In genomic region chrX:11452846-11453391, dm6 we compare ENCODE assay signal across 4 fruit fly cellular contexts.
TF ChIP-seq lines count a peak whose summit lies in the region.

No protein-coding gene starts in this region.

TF ChIP-seq in whole organism, adult, 20 proteins besides CTCF, POLR2A, EP300 and RAD21 (continued from another document):
- no peak for TF ChIP-seq toe (GFP tag; optimal IDR thresholded peaks at IDR 0.05; lab: Kevin White, UChicago)

TF ChIP-seq in whole organism, embryonic, 481 proteins besides CTCF, POLR2A, EP300 and RAD21 (continued from another document and continues in another):
- TF ChIP-seq CG11085 (GFP tag; IDR thresholded peaks at IDR 0.05; lab: Robert Waterston, UW) (peak; percentile 63), CG3065 (GFP tag; optimal IDR thresholded peaks at IDR 0.05; lab: Kevin White, UChicago) (peak; percentile 30), Dip2 (GFP tag; IDR thresholded peaks at IDR 0.05; lab: Robert Waterston, UW) (no peak), CG33213 (GFP tag; optimal IDR thresholded peaks at IDR 0.05; lab: Kevin White, UChicago) (peak; percentile 68), MBD-R2 (GFP tag; IDR thresholded peaks at IDR 0.05; lab: Robert Waterston, UW) (peak; percentile 63), CG6791 (GFP tag; IDR thresholded peaks at IDR 0.05; lab: Robert Waterston, UW; ENCODE audit: partially characterized antibody) (no peak), aop (GFP tag; IDR thresholded peaks at IDR 0.05; lab: Robert Waterston, UW) (peak; percentile 36; the same call in 1 of the 2 replicates), CG17328 (GFP tag; IDR thresholded peaks at IDR 0.05; lab: Robert Waterston, UW) (peak; percentile 84), Trl (optimal IDR thresholded peaks at IDR 0.05; lab: Kevin White, UChicago) (no peak), Trl (GFP tag; optimal IDR thresholded peaks at IDR 0.05; lab: Kevin White, UChicago) (peak; percentile 88), CG7987 (GFP tag; optimal IDR thresholded peaks at IDR 0.05; lab: Kevin White, UChicago) (peak; percentile 49), cas (GFP tag; IDR thresholded peaks at IDR 0.05; lab: Robert Waterston, UW) (peak; percentile 61; the same call in 1 of the 2 replicates), NFAT (GFP tag; IDR thresholded peaks at IDR 0.05; lab: Robert Waterston, UW) (peak; percentile 73), CG1233 (GFP tag; optimal IDR thresholded peaks at IDR 0.05; lab: Kevin White, UChicago) (peak; percentile 77), CG18476 (GFP tag; optimal IDR thresholded peaks at IDR 0.05; lab: Kevin White, UChicago) (peak; percentile 64), seq (GFP tag; IDR thresholded peaks at IDR 0.05; lab: Robert Waterston, UW) (peak; percentile 85), rib (GFP tag; IDR thresholded peaks at IDR 0.05; lab: Robert Waterston, UW) (peak; percentile 71), hbn (GFP tag; IDR thresholded peaks at IDR 0.05; lab: Robert Waterston, UW; ENCODE audit: partially characterized antibody) (no peak), CG8290 (GFP tag; optimal IDR thresholded peaks at IDR 0.05; lab: Kevin White, UChicago) (peak; percentile 37), CG8290 (tag; optimal IDR thresholded peaks at IDR 0.05; lab: Kevin White, UChicago) (peak in 1 of 2 experiments; percentile 90), CG12071 (GFP tag; optimal IDR thresholded peaks at IDR 0.05; lab: Kevin White, UChicago) (peak; percentile 72), HLHmδ (GFP tag; optimal IDR thresholded peaks at IDR 0.05; lab: Kevin White, UChicago) (no peak), pum (GFP tag; optimal IDR thresholded peaks at IDR 0.05; lab: Kevin White, UChicago) (peak; percentile 81), E2f1 (GFP tag; IDR thresholded peaks at IDR 0.05; lab: Robert Waterston, UW) (peak; percentile 89), CG1603 (tag; optimal IDR thresholded peaks at IDR 0.05; lab: Kevin White, UChicago) (peak; percentile 88), BtbVII (GFP tag; optimal IDR thresholded peaks at IDR 0.05; lab: Kevin White, UChicago) (peak; percentile 64), CG7372 (GFP tag; IDR thresholded peaks at IDR 0.05; lab: Robert Waterston, UW) (peak; percentile 70), ken (GFP tag; IDR thresholded peaks at IDR 0.05; lab: Robert Waterston, UW) (peak; percentile 89), Hmx (GFP tag; optimal IDR thresholded peaks at IDR 0.05; lab: Kevin White, UChicago) (no peak), CG12104 (GFP tag; optimal IDR thresholded peaks at IDR 0.05; lab: Kevin White, UChicago) (peak; percentile 20), CG9609 (GFP tag; optimal IDR thresholded peaks at IDR 0.05; lab: Kevin White, UChicago) (peak; percentile 55), Awh (GFP tag; IDR thresholded peaks at IDR 0.05; lab: Robert Waterston, UW) (peak; percentile 86), CG4730 (GFP tag; IDR thresholded peaks at IDR 0.05; lab: Robert Waterston, UW) (peak; percentile 75), CG10462 (GFP tag; optimal IDR thresholded peaks at IDR 0.05; lab: Kevin White, UChicago) (no peak), Bgb (GFP tag; IDR thresholded peaks at IDR 0.05; lab: Robert Waterston, UW; ENCODE audit: partially characterized antibody) (peak; percentile 52; the same call in 1 of the 2 replicates), CG10979 (tag; optimal IDR thresholded peaks at IDR 0.05; lab: Kevin White, UChicago) (peak; percentile 66), Dip3 (GFP tag; optimal IDR thresholded peaks at IDR 0.05; lab: Kevin White, UChicago) (peak; percentile 59), CG32772 (GFP tag; IDR thresholded peaks at IDR 0.05; lab: Robert Waterston, UW) (peak; percentile 83), Lpt (GFP tag; optimal IDR thresholded peaks at IDR 0.05; lab: Kevin White, UChicago) (no peak), CG10147 (GFP tag; optimal IDR thresholded peaks at IDR 0.05; lab: Kevin White, UChicago) (peak; percentile 56), CG2120 (GFP tag; optimal IDR thresholded peaks at IDR 0.05; lab: Kevin White, UChicago) (peak; percentile 82), CG10366 (GFP tag; IDR thresholded peaks at IDR 0.05; lab: Robert Waterston, UW) (peak; percentile 86), ATbp (GFP tag; optimal IDR thresholded peaks at IDR 0.05; lab: Kevin White, UChicago) (peak; percentile 79)

TF ChIP-seq in whole organism, prepupa, 60 proteins besides CTCF, POLR2A, EP300 and RAD21 (continued from another document):
- TF ChIP-seq CG8632 (GFP tag; optimal IDR thresholded peaks at IDR 0.05; lab: Kevin White, UChicago), result peak; percentile 75
- peak; percentile 62 for TF ChIP-seq CG8319 (GFP tag; optimal IDR thresholded peaks at IDR 0.05; lab: Kevin White, UChicago)
- peak; percentile 83 for TF ChIP-seq Sox14 (GFP tag; optimal IDR thresholded peaks at IDR 0.05; lab: Kevin White, UChicago)
- no peak for TF ChIP-seq fkh (GFP tag; optimal IDR thresholded peaks at IDR 0.05; lab: Kevin White, UChicago)
- TF ChIP-seq Eip78C (GFP tag; lab: Kevin White, UChicago), result peak; percentile 94
- TF ChIP-seq achi (GFP tag; optimal IDR thresholded peaks at IDR 0.05; lab: Kevin White, UChicago), result peak; percentile 86
- TF ChIP-seq vri (GFP tag; optimal IDR thresholded peaks at IDR 0.05; lab: Kevin White, UChicago), result peak; percentile 57
- TF ChIP-seq CG6792 (GFP tag; optimal IDR thresholded peaks at IDR 0.05; lab: Kevin White, UChicago), result peak; percentile 74
- TF ChIP-seq net (GFP tag; optimal IDR thresholded peaks at IDR 0.05; lab: Kevin White, UChicago), result peak; percentile 88
- TF ChIP-seq cyc (GFP tag; optimal IDR thresholded peaks at IDR 0.05; lab: Kevin White, UChicago), result peak; percentile 70
- peak; percentile 41 for TF ChIP-seq Sox15 (GFP tag; optimal IDR thresholded peaks at IDR 0.05; lab: Kevin White, UChicago)
- TF ChIP-seq CG6276 (GFP tag; optimal IDR thresholded peaks at IDR 0.05; lab: Kevin White, UChicago), result peak; percentile 84
- TF ChIP-seq Hr39 (GFP tag; optimal IDR thresholded peaks at IDR 0.05; lab: Kevin White, UChicago), result peak; percentile 68
- peak; percentile 82 for TF ChIP-seq CG16779 (tag; optimal IDR thresholded peaks at IDR 0.05; lab: Kevin White, UChicago)
- TF ChIP-seq CG8119 (GFP tag; IDR thresholded peaks at IDR 0.05; lab: Robert Waterston, UW), result peak; percentile 92
- peak; percentile 55 for TF ChIP-seq CG11902 (GFP tag; optimal IDR thresholded peaks at IDR 0.05; lab: Kevin White, UChicago)
- TF ChIP-seq topi (GFP tag; optimal IDR thresholded peaks at IDR 0.05; lab: Kevin White, UChicago), result peak; percentile 80
- TF ChIP-seq CG9139 (GFP tag; optimal IDR thresholded peaks at IDR 0.05; lab: Kevin White, UChicago), result peak; percentile 73
- peak; percentile 87 for TF ChIP-seq CG3919 (GFP tag; optimal IDR thresholded peaks at IDR 0.05; lab: Kevin White, UChicago)
- peak; percentile 84 for TF ChIP-seq CG10631 (GFP tag; optimal IDR thresholded peaks at IDR 0.05; lab: Kevin White, UChicago)
- TF ChIP-seq CG31627 (GFP tag; optimal IDR thresholded peaks at IDR 0.05; lab: Kevin White, UChicago), result peak; percentile 62
- peak; percentile 88 for TF ChIP-seq dac (GFP tag; optimal IDR thresholded peaks at IDR 0.05; lab: Kevin White, UChicago)
- peak; percentile 74 for TF ChIP-seq CG11762 (GFP tag; optimal IDR thresholded peaks at IDR 0.05; lab: Kevin White, UChicago; ENCODE audit: insufficient read depth)
- no peak for TF ChIP-seq CG6854 (GFP tag; optimal IDR thresholded peaks at IDR 0.05; lab: Kevin White, UChicago)
- TF ChIP-seq Hr38 (GFP tag; optimal IDR thresholded peaks at IDR 0.05; lab: Kevin White, UChicago), result no peak
- peak; percentile 56 for TF ChIP-seq fd85E (GFP tag; optimal IDR thresholded peaks at IDR 0.05; lab: Kevin White, UChicago)
- peak; percentile 66 for TF ChIP-seq Sox102F (GFP tag; optimal IDR thresholded peaks at IDR 0.05; lab: Kevin White, UChicago)
- TF ChIP-seq CG7368 (GFP tag; optimal IDR thresholded peaks at IDR 0.05; lab: Kevin White, UChicago), result peak; percentile 83
- TF ChIP-seq esn (GFP tag; optimal IDR thresholded peaks at IDR 0.05; lab: Kevin White, UChicago), result peak; percentile 77
- TF ChIP-seq eg (GFP tag; IDR thresholded peaks at IDR 0.05; lab: Robert Waterston, UW), result peak; percentile 96
- peak; percentile 58 to 66 for TF ChIP-seq salr (GFP tag; optimal IDR thresholded peaks at IDR 0.05; lab: Kevin White, UChicago)
- TF ChIP-seq Smox (GFP tag; optimal IDR thresholded peaks at IDR 0.05; lab: Kevin White, UChicago), result peak; percentile 69
- peak; percentile 78 for TF ChIP-seq CG3032 (tag; optimal IDR thresholded peaks at IDR 0.05; lab: Kevin White, UChicago)
- TF ChIP-seq OdsH (GFP tag; optimal IDR thresholded peaks at IDR 0.05; lab: Kevin White, UChicago), result peak; percentile 77
- peak; percentile 68 to 77 for TF ChIP-seq ss (GFP tag; optimal IDR thresholded peaks at IDR 0.05; lab: Kevin White, UChicago)
- peak; percentile 86 for TF ChIP-seq svp (GFP tag; lab: Kevin White, UChicago)
- peak; percentile 75 for TF ChIP-seq lz (GFP tag; optimal IDR thresholded peaks at IDR 0.05; lab: Kevin White, UChicago)
- TF ChIP-seq Gug (GFP tag; IDR thresholded peaks at IDR 0.05; lab: Robert Waterston, UW), result peak; percentile 90
- TF ChIP-seq CG34406 (GFP tag; optimal IDR thresholded peaks at IDR 0.05; lab: Kevin White, UChicago), result peak; percentile 71
- TF ChIP-seq Met (GFP tag; optimal IDR thresholded peaks at IDR 0.05; lab: Kevin White, UChicago), result peak; percentile 82
- peak; percentile 93 for TF ChIP-seq CG15336 (GFP tag; IDR thresholded peaks at IDR 0.05; lab: Robert Waterston, UW)

TF ChIP-seq in whole organism, wandering third instar larva, 38 proteins besides CTCF, POLR2A, EP300 and RAD21 (continued from another document):
- TF ChIP-seq CG9705 (GFP tag; optimal IDR thresholded peaks at IDR 0.05; lab: Kevin White, UChicago) (no peak), Sp1 (GFP tag; optimal IDR thresholded peaks at IDR 0.05; lab: Kevin White, UChicago) (peak; percentile 21), ey (GFP tag; optimal IDR thresholded peaks at IDR 0.05; lab: Kevin White, UChicago) (peak; percentile 69), rgr (GFP tag; optimal IDR thresholded peaks at IDR 0.05; lab: Kevin White, UChicago) (peak; percentile 78), tai (GFP tag; optimal IDR thresholded peaks at IDR 0.05; lab: Kevin White, UChicago) (no peak), h (GFP tag; optimal IDR thresholded peaks at IDR 0.05; lab: Kevin White, UChicago) (peak; percentile 78), woc (GFP tag; optimal IDR thresholded peaks at IDR 0.05; lab: Kevin White, UChicago) (peak; percentile 65), lola (GFP tag; optimal IDR thresholded peaks at IDR 0.05; lab: Kevin White, UChicago) (no peak), dmrt93B (GFP tag; optimal IDR thresholded peaks at IDR 0.05; lab: Kevin White, UChicago) (no peak), Abd-B (GFP tag; optimal IDR thresholded peaks at IDR 0.05; lab: Kevin White, UChicago) (no peak), Hr83 (GFP tag; optimal IDR thresholded peaks at IDR 0.05; lab: Kevin White, UChicago; ENCODE audit: poor library complexity, severe bottlenecking) (no peak), sage (GFP tag; optimal IDR thresholded peaks at IDR 0.05; lab: Kevin White, UChicago) (no peak), sv (GFP tag; optimal IDR thresholded peaks at IDR 0.05; lab: Kevin White, UChicago) (peak; percentile 4), Hnf4 (GFP tag; optimal IDR thresholded peaks at IDR 0.05; lab: Kevin White, UChicago) (peak; percentile 60), CrebA (GFP tag; optimal IDR thresholded peaks at IDR 0.05; lab: Kevin White, UChicago; ENCODE audit: borderline replicate concordance) (no peak), Myc (optimal IDR thresholded peaks at IDR 0.05; lab: Kevin White, UChicago) (no peak)
